Worm (Caenorhabditis elegans): ENCODE data around the gene F48G7.8.

Gene F48G7.8

ce11 chrV:635630-636029 is 8.1 kb upstream of the F48G7.8 start:
- no peak for TF ChIP-seq ceh-58 (GFP tag; IDR thresholded peaks at IDR 0.05)
- TF ChIP-seq snpc-4 (GFP tag; optimal IDR thresholded peaks at IDR 0.05), result no peak
- TF ChIP-seq snpc-4 (tag; optimal IDR thresholded peaks at IDR 0.05), result peak; percentile 66 to 91 (median 82)
- no peak for TF ChIP-seq ZK185.1 (tag; optimal IDR thresholded peaks at IDR 0.05; ENCODE audit: poor library complexity, severe bottlenecking)
- TF ChIP-seq hmg-1.2 (GFP tag; IDR thresholded peaks at IDR 0.05), result no peak; the same call in 1 of the 2 replicates
- no peak for TF ChIP-seq Y95B8A.8 (GFP tag; IDR thresholded peaks at IDR 0.05)
- TF ChIP-seq dox-1 (GFP tag; IDR thresholded peaks at IDR 0.05), result peak; percentile 63
- no peak for TF ChIP-seq nfya-1 (tag; optimal IDR thresholded peaks at IDR 0.05; ENCODE audit: borderline replicate concordance, insufficient read depth)
- no peak for TF ChIP-seq egl-44 (GFP tag; IDR thresholded peaks at IDR 0.05)
- no peak for TF ChIP-seq zfh-2 (GFP tag; conservative IDR thresholded peaks at IDR 0.05)
- peak; percentile 71 for TF ChIP-seq attf-5 (GFP tag; optimal IDR thresholded peaks at IDR 0.05)
- TF ChIP-seq lin-54 (GFP tag; optimal IDR thresholded peaks at IDR 0.05), result no peak
- no peak for TF ChIP-seq Y67H2A.10 (GFP tag; conservative IDR thresholded peaks at IDR 0.05)
- no peak for TF ChIP-seq F49E8.2 (tag; optimal IDR thresholded peaks at IDR 0.05; ENCODE audit: insufficient read depth)
- peak; percentile 18 for TF ChIP-seq snpc-1.1 (tag; optimal IDR thresholded peaks at IDR 0.05; ENCODE audit: insufficient read depth)
- TF ChIP-seq sdz-38 (tag; optimal IDR thresholded peaks at IDR 0.05), result no peak
- TF ChIP-seq ceh-27 (GFP tag; optimal IDR thresholded peaks at IDR 0.05), result peak; percentile 13
- TF ChIP-seq cebp-1 (GFP tag; IDR thresholded peaks at IDR 0.05), result peak; percentile 36; the same call in 1 of the 2 replicates
- TF ChIP-seq cebp-1 (tag; optimal IDR thresholded peaks at IDR 0.05), result peak; percentile 45
- TF ChIP-seq hlh-12 (tag; optimal IDR thresholded peaks at IDR 0.05), result no peak
- TF ChIP-seq tbp1 (GFP tag; optimal IDR thresholded peaks at IDR 0.05), result no peak
- TF ChIP-seq xnd-1 (tag; optimal IDR thresholded peaks at IDR 0.05), result no peak
- no peak for TF ChIP-seq lsl-1 (GFP tag; optimal IDR thresholded peaks at IDR 0.05)
- no peak for TF ChIP-seq sptf-2 (GFP tag; optimal IDR thresholded peaks at IDR 0.05)
- peak; percentile 88 for TF ChIP-seq nhr-80 (tag; optimal IDR thresholded peaks at IDR 0.05)
- no peak for TF ChIP-seq atf-7 (tag; optimal IDR thresholded peaks at IDR 0.05)
- no peak for TF ChIP-seq nhr-120 (GFP tag; IDR thresholded peaks at IDR 0.05)

- TF ChIP-seq pha-4 (tag; optimal IDR thresholded peaks at IDR 0.05), result no peak
- TF ChIP-seq lsy-27 (tag; optimal IDR thresholded peaks at IDR 0.05; ENCODE audit: borderline replicate concordance, insufficient read depth), result no peak
- TF ChIP-seq hlh-26 (GFP tag; conservative IDR thresholded peaks at IDR 0.05), result no peak
- no peak for TF ChIP-seq attf-3 (GFP tag; conservative IDR thresholded peaks at IDR 0.05)
- TF ChIP-seq madf-6 (GFP tag; IDR thresholded peaks at IDR 0.05), result no peak
- no peak for TF ChIP-seq dox-1 (GFP tag; IDR thresholded peaks at IDR 0.05)
- no peak for TF ChIP-seq attf-6 (GFP tag; IDR thresholded peaks at IDR 0.05)
- no peak for TF ChIP-seq hsf-1 (GFP tag; IDR thresholded peaks at IDR 0.05)
- no peak for TF ChIP-seq Y95B8A.8 (GFP tag; IDR thresholded peaks at IDR 0.05)
- no peak for TF ChIP-seq somi-1 (GFP tag; optimal IDR thresholded peaks at IDR 0.05)
- no peak for TF ChIP-seq ztf-26 (tag; optimal IDR thresholded peaks at IDR 0.05)
- no peak for TF ChIP-seq lag-1 (GFP tag; IDR thresholded peaks at IDR 0.05)
- no peak for TF ChIP-seq hmg-20 (GFP tag; IDR thresholded peaks at IDR 0.05)
- TF ChIP-seq attf-5 (GFP tag; optimal IDR thresholded peaks at IDR 0.05), result no peak
Measured at ce11 chrV:634855-635254, 7.4 kb upstream of the F48G7.8 start, which contains the start of gene F48G7.10. Gene F48G7.10, minus strand, starts transcription at chrV:634955.
